Worm (Caenorhabditis elegans) whole organism, L4 larva: ENCODE data around the gene frpr-5.

Experiments
- D1046.2 ChIP-seq: fragments of 200-800 bp; sonication (Bioruptor generic); IDR thresholded peaks from 2 replicates; pipeline ENCODE4 v1.3.6; 2022; ENCODE audit warnings: missing genetic modification characterization, missing compliant biosample characterization
- F37D6.2 ChIP-seq: sonication (generic microtip); optimal IDR thresholded peaks from 2 replicates; lab custom pipeline; 2016; ENCODE audit warnings: mild to moderate bottlenecking, missing genetic modification characterization, missing compliant biosample characterization
- T20F7.1 ChIP-seq: fragments of 200-800 bp; sonication (Bioruptor generic); optimal IDR thresholded peaks from 2 replicates; lab custom pipeline; 2018; ENCODE audit warnings: mild to moderate bottlenecking, missing genetic modification characterization, missing compliant biosample characterization
- T26A8.4 ChIP-seq: fragments of 200-800 bp; sonication (Bioruptor generic); IDR thresholded peaks from 2 replicates; pipeline ENCODE4 v1.3.6; 2022; ENCODE audit warnings: missing genetic modification characterization, missing compliant biosample characterization
- Y105C5A.15 ChIP-seq: fragments of 200-800 bp; sonication (Bioruptor generic); IDR thresholded peaks from 2 replicates; pipeline ENCODE4 v1.3.6; 2022; ENCODE audit warnings: missing genetic modification characterization, missing compliant biosample characterization
- Y48G9A.11 ChIP-seq: fragments of 200-800 bp; sonication (Bioruptor generic); IDR thresholded peaks from 2 replicates; pipeline ENCODE4 v1.3.6; 2022; ENCODE audit warnings: missing genetic modification reagents, missing genetic modification characterization, missing compliant biosample characterization
- aly-2 ChIP-seq: sonication (generic microtip); optimal IDR thresholded peaks from 2 replicates; lab custom pipeline; 2018; ENCODE audit warnings: missing biosample characterization, missing genetic modification characterization
- ama-1 ChIP-seq: fragments of 150-350 bp; optimal IDR thresholded peaks from 2 replicates; lab custom pipeline; 2014; ENCODE audit warnings: inconsistent platforms, mixed read lengths
- arid-1 ChIP-seq: fragments of 200-800 bp; sonication (Bioruptor generic); conservative IDR thresholded peaks from 2 replicates; pipeline ENCODE4 v1.3.6; 2022; ENCODE audit warnings: missing genetic modification reagents, missing genetic modification characterization, missing compliant biosample characterization
- ceh-20 ChIP-seq: fragments of 200-800 bp; sonication (Bioruptor generic); IDR thresholded peaks from 2 replicates; pipeline ENCODE4 v1.3.6; 2022; ENCODE audit warnings: missing genetic modification reagents, missing genetic modification characterization, missing compliant biosample characterization
- ceh-28 ChIP-seq: fragments of 150-350 bp; optimal IDR thresholded peaks from 2 replicates; lab custom pipeline; 2014; ENCODE audit warnings: missing biosample characterization, missing genetic modification reagents, missing genetic modification characterization
- ces-1 ChIP-seq: fragments of 150-350 bp; sonication (generic microtip); optimal IDR thresholded peaks from 4 replicates; lab custom pipeline; 2014; ENCODE audit warnings: missing biosample characterization, missing genetic modification reagents, missing genetic modification characterization
- cey-2 ChIP-seq: sonication (generic microtip); optimal IDR thresholded peaks from 3 replicates; lab custom pipeline; 2017; ENCODE audit warnings: missing genetic modification characterization, mild to moderate bottlenecking, missing compliant biosample characterization, antibody characterized with exemption, borderline replicate concordance; ENCODE audit not compliant: insufficient read depth
- daf-8 ChIP-seq: fragments of 200-800 bp; sonication (Bioruptor generic); IDR thresholded peaks from 2 replicates; pipeline ENCODE4 v1.3.6; 2022; ENCODE audit warnings: missing genetic modification characterization, missing compliant biosample characterization
- dmd-9 ChIP-seq: fragments of 200-800 bp; sonication (Bioruptor generic); IDR thresholded peaks from 2 replicates; pipeline ENCODE4 v1.3.6; 2022; ENCODE audit warnings: missing genetic modification reagents, missing genetic modification characterization, missing compliant biosample characterization
- dve-1 ChIP-seq: sonication (generic microtip); optimal IDR thresholded peaks from 2 replicates; lab custom pipeline; 2017; ENCODE audit warnings: antibody characterized with exemption, mild to moderate bottlenecking, missing genetic modification characterization, missing compliant biosample characterization; ENCODE audit not compliant: insufficient read depth
- egl-43 ChIP-seq: fragments of 200-800 bp; sonication (Bioruptor generic); IDR thresholded peaks from 2 replicates; pipeline ENCODE4 v1.3.6; 2022; ENCODE audit warnings: missing genetic modification reagents, missing genetic modification characterization, missing compliant biosample characterization
- hlh-11 ChIP-seq: fragments of 200-800 bp; sonication (Bioruptor generic); optimal IDR thresholded peaks from 2 replicates; lab custom pipeline; 2018; ENCODE audit warnings: mild to moderate bottlenecking, missing genetic modification characterization, missing compliant biosample characterization
- hmg-1.1 ChIP-seq: fragments of 200-800 bp; sonication (Bioruptor generic); IDR thresholded peaks from 2 replicates; pipeline ENCODE4 v1.3.6; 2022; ENCODE audit warnings: missing genetic modification reagents, missing genetic modification characterization, missing compliant biosample characterization
- jun-1 ChIP-seq: fragments of 150-350 bp; optimal IDR thresholded peaks from 2 replicates; lab custom pipeline; 2014; ENCODE audit warnings: missing biosample characterization, missing genetic modification reagents, missing genetic modification characterization
- lin-13 ChIP-seq: fragments of 150-350 bp; optimal IDR thresholded peaks from 2 replicates; lab custom pipeline; 2014; ENCODE audit warnings: missing biosample characterization, missing genetic modification reagents, missing genetic modification characterization
- lin-15B ChIP-seq: fragments of 150-350 bp; sonication (generic microtip); optimal IDR thresholded peaks from 3 replicates; lab custom pipeline; 2014; ENCODE audit warnings: missing biosample characterization, missing genetic modification characterization
- lsy-2 ChIP-seq, 2 experiments: fragments of 150-350 bp in 1 of 2; sonication (generic microtip) in 1 of 2; optimal IDR thresholded peaks; 2 replicates each; lab custom pipeline; 2014 to 2017; ENCODE audit warnings: missing biosample characterization in 2 of 2, missing genetic modification characterization in 2 of 2
- mdt-29 ChIP-seq: fragments of 200-800 bp; sonication (Bioruptor generic); IDR thresholded peaks from 2 replicates; pipeline ENCODE4 v1.3.6; 2022; ENCODE audit warnings: missing genetic modification reagents, missing genetic modification characterization, missing compliant biosample characterization
- mep-1 ChIP-seq: fragments of 150-350 bp; sonication (generic microtip); optimal IDR thresholded peaks from 3 replicates; lab custom pipeline; 2014; ENCODE audit warnings: missing biosample characterization, missing genetic modification characterization
- mes-2 ChIP-seq: sonication (generic microtip); optimal IDR thresholded peaks from 2 replicates; lab custom pipeline; 2016; ENCODE audit warnings: missing genotype, mild to moderate bottlenecking, missing genetic modification characterization, missing compliant biosample characterization; ENCODE audit not compliant: poor library complexity, severe bottlenecking
- mxl-2 ChIP-seq: fragments of 200-800 bp; sonication (Bioruptor generic); conservative IDR thresholded peaks from 2 replicates; pipeline ENCODE4 v1.3.6; 2022; ENCODE audit warnings: missing genetic modification reagents, missing genetic modification characterization, missing compliant biosample characterization
- nhr-10 ChIP-seq: fragments of 150-350 bp; optimal IDR thresholded peaks from 2 replicates; lab custom pipeline; 2014; ENCODE audit warnings: missing biosample characterization, missing genetic modification characterization
- nhr-102 ChIP-seq: sonication (generic microtip); optimal IDR thresholded peaks from 2 replicates; lab custom pipeline; 2016; ENCODE audit warnings: mild to moderate bottlenecking, missing genetic modification characterization, moderate library complexity, missing compliant biosample characterization
- nhr-11 ChIP-seq: fragments of 150-350 bp; optimal IDR thresholded peaks from 2 replicates; lab custom pipeline; 2014; ENCODE audit warnings: missing biosample characterization, missing genetic modification characterization
- nhr-111 ChIP-seq: fragments of 200-800 bp; sonication (Bioruptor generic); optimal IDR thresholded peaks from 2 replicates; lab custom pipeline; 2018; ENCODE audit warnings: mild to moderate bottlenecking, missing genetic modification characterization, missing compliant biosample characterization
- nhr-237 ChIP-seq: sonication (generic microtip); optimal IDR thresholded peaks from 2 replicates; lab custom pipeline; 2017; ENCODE audit warnings: missing biosample characterization, missing genetic modification characterization
- nhr-41 ChIP-seq: fragments of 200-800 bp; sonication (Bioruptor generic); IDR thresholded peaks from 2 replicates; pipeline ENCODE4 v1.3.6; 2022; ENCODE audit warnings: missing genetic modification reagents, missing genetic modification characterization, missing compliant biosample characterization
- nhr-42 ChIP-seq: fragments of 200-800 bp; sonication (Bioruptor generic); IDR thresholded peaks from 2 replicates; pipeline ENCODE4 v1.3.6; 2022; ENCODE audit warnings: missing genetic modification characterization, missing compliant biosample characterization
- nhr-6 ChIP-seq: fragments of 150-350 bp; optimal IDR thresholded peaks from 2 replicates; lab custom pipeline; 2014; ENCODE audit warnings: missing biosample characterization, missing genetic modification characterization
- pha-4 ChIP-seq, 2 experiments: fragments of 150-350 bp in 1 of 2; fragments of 200-800 bp in 1 of 2; sonication (Bioruptor generic) in 1 of 2; IDR thresholded peaks in 1 of 2; optimal IDR thresholded peaks in 1 of 2; 2 replicates each; pipeline versions ENCODE4 v1.3.6 to Lab custom; 2014 to 2022; ENCODE audit warnings: missing genetic modification characterization in 2 of 2, missing genetic modification reagents in 2 of 2, missing biosample characterization in 1 of 2, missing compliant biosample characterization in 1 of 2
- php-3 ChIP-seq: fragments of 200-800 bp; sonication (Bioruptor generic); IDR thresholded peaks from 2 replicates; pipeline ENCODE4 v1.3.6; 2022; ENCODE audit warnings: missing genetic modification reagents, missing genetic modification characterization, missing compliant biosample characterization
- rbr-2 ChIP-seq: sonication (generic microtip); optimal IDR thresholded peaks from 2 replicates; lab custom pipeline; 2016; ENCODE audit warnings: missing genotype, missing genetic modification characterization, missing compliant biosample characterization
- saeg-2 ChIP-seq: fragments of 200-800 bp; sonication (Bioruptor generic); IDR thresholded peaks from 2 replicates; pipeline ENCODE4 v1.3.6; 2022; ENCODE audit warnings: missing genetic modification reagents, missing genetic modification characterization, missing compliant biosample characterization
- set-16 ChIP-seq: fragments of 200-800 bp; sonication (Bioruptor generic); IDR thresholded peaks from 2 replicates; pipeline ENCODE4 v1.3.6; 2022; ENCODE audit warnings: missing genetic modification reagents, missing genetic modification characterization, missing compliant biosample characterization
- skn-1 ChIP-seq: fragments of 150-350 bp; optimal IDR thresholded peaks from 2 replicates; lab custom pipeline; 2014; ENCODE audit warnings: missing biosample characterization, missing genetic modification characterization
- snpc-1.2 ChIP-seq: fragments of 200-800 bp; sonication (Bioruptor generic); IDR thresholded peaks from 2 replicates; pipeline ENCODE4 v1.3.6; 2022; ENCODE audit warnings: missing genetic modification reagents, missing genetic modification characterization, missing compliant biosample characterization
- spr-1 ChIP-seq: sonication (generic microtip); optimal IDR thresholded peaks from 2 replicates; lab custom pipeline; 2016; ENCODE audit warnings: mild to moderate bottlenecking, missing genetic modification characterization, missing compliant biosample characterization
- spr-3 ChIP-seq: fragments of 200-800 bp; sonication (Bioruptor generic); optimal IDR thresholded peaks from 2 replicates; lab custom pipeline; 2018; ENCODE audit warnings: mild to moderate bottlenecking, missing genetic modification characterization, missing compliant biosample characterization
- tra-1 ChIP-seq: fragments of 200-800 bp; sonication (Bioruptor generic); IDR thresholded peaks from 2 replicates; pipeline ENCODE4 v1.3.6; 2022; ENCODE audit warnings: missing genetic modification reagents, missing genetic modification characterization, missing compliant biosample characterization
- unc-130 ChIP-seq: sonication (generic microtip); optimal IDR thresholded peaks from 2 replicates; lab custom pipeline; 2016; ENCODE audit warnings: missing genetic modification reagents, missing genetic modification characterization, missing compliant biosample characterization
- zag-1 ChIP-seq: fragments of 150-350 bp; optimal IDR thresholded peaks from 2 replicates; lab custom pipeline; 2014; ENCODE audit warnings: missing biosample characterization, missing genetic modification characterization

Gene frpr-5

DNA sequence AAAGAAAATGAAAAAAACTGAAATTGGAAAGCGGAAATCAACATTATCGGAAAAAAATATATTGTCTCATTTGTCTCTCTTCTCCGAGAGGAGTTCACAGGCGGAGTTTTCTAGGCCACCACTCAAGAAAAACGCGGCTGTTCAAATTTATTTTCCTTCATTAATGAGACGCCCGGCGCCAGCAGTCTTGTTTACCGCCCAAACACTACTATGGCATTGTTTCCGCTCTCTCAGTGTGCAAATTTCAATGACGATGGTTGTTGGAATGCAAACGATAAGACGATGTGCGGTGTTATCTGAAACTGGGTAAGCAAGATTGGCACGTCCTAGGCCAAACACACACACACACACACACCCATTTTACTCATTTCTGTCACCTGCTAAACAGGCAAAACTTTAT is 20.8 kb upstream of the frpr-5 start, which contains the start of gene cav-2 (continued):
- TF ChIP-seq ceh-28 (no peak), mxl-2 (GFP tag; lab: Robert Waterston, UW) (no peak), egl-43 (GFP tag; lab: Robert Waterston, UW) (no peak), tra-1 (peak; percentile 81), D1046.2 (GFP tag; lab: Robert Waterston, UW) (no peak), nhr-11 (tag; lab: Kevin White, UChicago) (no peak), saeg-2 (GFP tag; lab: Robert Waterston, UW) (0 out of 2 replicates have a peak, but pooled peaks have one; percentile 36), nhr-102 (peak; percentile 63), F37D6.2 (no peak), rbr-2 (tag; lab: Kevin White, UChicago) (peak; percentile 61), skn-1 (no peak), aly-2 (tag; lab: Kevin White, UChicago) (no peak), nhr-237 (tag; lab: Kevin White, UChicago) (no peak), lin-13 (GFP tag; lab: Kevin White, UChicago) (no peak), hlh-11 (tag; lab: Kevin White, UChicago) (peak; percentile 84), mdt-29 (GFP tag; lab: Robert Waterston, UW) (peak; percentile 58; the same call in 1 of the 2 replicates), lsy-2 (tag; optimal IDR thresholded peaks at IDR 0.05; lab: Kevin White, UChicago) (peak in 1 of 2 experiments; percentile 82), nhr-111 (no peak), Y48G9A.11 (peak; percentile 72), mes-2 (tag; lab: Kevin White, UChicago) (peak; percentile 99), mep-1 (peak; percentile 71), nhr-6 (tag; lab: Kevin White, UChicago) (peak; percentile 89), Y105C5A.15 (no peak), hmg-1.1 (peak; percentile 64)
- TF ChIP-seq, all 104 proteins: peak for 44

DNA sequence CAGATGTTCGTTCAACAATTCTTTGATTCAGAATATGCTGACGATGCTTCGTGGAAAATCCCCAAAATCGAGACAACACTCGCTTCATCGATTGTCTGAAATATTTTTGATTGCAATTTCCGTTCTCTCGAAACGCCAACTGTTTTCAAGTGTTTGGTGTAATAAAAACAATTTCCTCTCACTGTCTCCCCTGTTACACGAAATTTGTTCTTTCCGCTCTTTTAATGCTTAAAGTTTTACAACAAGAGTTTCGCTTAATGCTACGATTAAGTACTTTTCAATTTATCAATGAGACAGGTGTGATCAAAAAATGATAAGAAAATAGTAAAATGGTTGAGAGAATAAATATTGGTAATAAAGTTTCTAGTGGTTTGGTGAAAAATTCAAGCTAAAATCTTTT is 20.4 kb upstream of the frpr-5 start, which contains the start of gene C56A3.6:
TSS of gene C56A3.6 (minus strand) at position 101 of the 400 bp plus-strand sequence.
- TF ChIP-seq egl-43 (GFP tag; lab: Robert Waterston, UW) (no peak), dve-1 (no peak), ceh-28 (no peak), T20F7.1 (no peak), jun-1 (tag; lab: Kevin White, UChicago) (no peak), lin-13 (GFP tag; lab: Kevin White, UChicago) (no peak), set-16 (GFP tag; lab: Robert Waterston, UW) (no peak), pha-4 (GFP tag; IDR thresholded peaks at IDR 0.05; lab: Robert Waterston, UW) (no peak), pha-4 (tag; optimal IDR thresholded peaks at IDR 0.05; lab: Kevin White, UChicago) (no peak), nhr-42 (GFP tag; lab: Robert Waterston, UW) (no peak), T26A8.4 (GFP tag; lab: Robert Waterston, UW) (no peak), nhr-41 (GFP tag; lab: Robert Waterston, UW) (no peak), spr-3 (GFP tag; lab: Kevin White, UChicago) (no peak), ama-1 (no peak), rbr-2 (tag; lab: Kevin White, UChicago) (no peak), saeg-2 (GFP tag; lab: Robert Waterston, UW) (no peak), cey-2 (tag; lab: Kevin White, UChicago) (no peak), ceh-20 (GFP tag; lab: Robert Waterston, UW) (no peak), nhr-10 (tag; lab: Kevin White, UChicago) (no peak), ces-1 (GFP tag; lab: Kevin White, UChicago) (no peak)

DNA sequence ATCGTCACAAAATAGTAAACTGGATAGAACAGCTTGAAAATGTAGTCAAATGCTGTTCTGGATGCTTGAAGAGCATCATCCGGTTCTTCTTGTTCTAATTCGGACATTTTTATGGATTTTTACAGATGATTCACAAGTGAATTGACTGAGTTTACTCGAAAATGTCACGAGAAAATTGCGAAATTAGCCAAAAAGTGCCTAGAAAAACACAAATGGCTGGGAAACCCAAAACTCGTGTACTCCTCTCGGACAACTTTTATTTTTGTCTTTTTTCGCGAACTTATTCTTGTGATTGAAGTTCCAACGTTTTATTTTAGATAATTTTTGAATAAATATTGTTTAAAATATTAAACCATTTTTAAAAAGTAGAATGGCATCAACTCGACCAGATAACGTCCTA is 15.7 kb upstream of the frpr-5 start, which contains the start of the genes C56A3.4 and C56A3.5:
TSS of gene C56A3.4 (minus strand) at position 154 of the 400 bp plus-strand sequence.
TSS of gene C56A3.5 (plus strand) at position 367 of the 400 bp plus-strand sequence.
- TF ChIP-seq hmg-1.1 (no peak), nhr-41 (GFP tag; lab: Robert Waterston, UW) (no peak), dmd-9 (GFP tag; lab: Robert Waterston, UW) (no peak), ama-1 (no peak), arid-1 (no peak), daf-8 (no peak), F37D6.2 (no peak), spr-1 (tag; lab: Kevin White, UChicago) (no peak), snpc-1.2 (GFP tag; lab: Robert Waterston, UW) (no peak), T20F7.1 (peak; percentile 68), aly-2 (tag; lab: Kevin White, UChicago) (no peak), nhr-111 (no peak), spr-3 (GFP tag; lab: Kevin White, UChicago) (no peak), nhr-237 (tag; lab: Kevin White, UChicago) (no peak), unc-130 (GFP tag; lab: Kevin White, UChicago) (peak; percentile 25), php-3 (GFP tag; lab: Robert Waterston, UW) (no peak), zag-1 (tag; lab: Kevin White, UChicago) (no peak), saeg-2 (GFP tag; lab: Robert Waterston, UW) (no peak), lin-15B (no peak), jun-1 (tag; lab: Kevin White, UChicago) (no peak), set-16 (GFP tag; lab: Robert Waterston, UW) (no peak)
